Fruit fly (Drosophila melanogaster) Kc167 (cell line): ENCODE measurements around the gene CG4467.

Experiments
- Sin3A ChIP-seq: fragments of >200 bp; optimal IDR thresholded peaks from 2 replicates; lab custom pipeline; 2018; ENCODE audit warnings: missing external identifiers
- h ChIP-seq: fragments of >200 bp; optimal IDR thresholded peaks from 3 replicates; lab custom pipeline; 2018; ENCODE audit warnings: missing external identifiers
- insv ChIP-seq: fragments of >200 bp; optimal IDR thresholded peaks from 3 replicates; lab custom pipeline; 2018; ENCODE audit warnings: missing external identifiers
- psq ChIP-seq: fragments of >200 bp; optimal IDR thresholded peaks from 2 replicates; lab custom pipeline; 2017; ENCODE audit warnings: missing external identifiers
- ttk ChIP-seq: sonication (Bioruptor generic); optimal IDR thresholded peaks from 2 replicates; lab custom pipeline; 2017; ENCODE audit warnings: missing external identifiers

DNA sequence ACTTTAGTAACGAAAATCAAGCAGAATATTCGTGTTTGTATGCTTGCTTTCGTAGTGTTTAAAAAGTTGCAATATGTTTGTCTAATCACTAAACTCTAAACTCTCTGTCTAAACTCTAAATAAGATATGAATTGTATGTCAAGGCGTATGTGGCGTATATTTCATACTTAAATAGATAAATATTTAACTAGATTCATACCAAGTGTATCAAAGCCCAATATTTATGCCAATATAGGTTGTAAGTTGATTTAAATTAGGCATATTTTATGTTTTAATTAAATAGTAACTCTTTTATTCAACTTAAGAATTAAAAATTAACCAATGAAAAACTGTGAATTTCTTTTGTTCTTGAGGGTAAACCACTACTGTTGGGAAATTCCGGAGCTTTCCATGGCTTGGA, 39.2 kb upstream of the CG4467 start, which contains the start of gene wam:
- no peak for TF ChIP-seq psq (lab: Kevin White, UChicago)
- no peak for TF ChIP-seq Sin3A (lab: Kevin White, UChicago)
- TF ChIP-seq h (lab: Kevin White, UChicago) = no peak
- TF ChIP-seq insv (lab: Kevin White, UChicago) = no peak
- TF ChIP-seq ttk = no peak
